Fruit fly (Drosophila melanogaster) whole organism, embryonic: Measurements from ENCODE around the gene Rab8.

Source experiments
- Abd-B ChIP-seq: fragments of 200-800 bp; sonication (Bioruptor generic); optimal IDR thresholded peaks from 2 replicates; lab custom pipeline; 2018; ENCODE audit warnings: missing biosample characterization, mild to moderate bottlenecking, missing genetic modification characterization, moderate library complexity
- Bgb ChIP-seq: fragments of 200-800 bp; sonication (Bioruptor generic); IDR thresholded peaks from 2 replicates; pipeline ENCODE4 v1.3.6; 2022; ENCODE audit warnings: missing biosample characterization, missing genetic modification characterization; ENCODE audit not compliant: partially characterized antibody
- CG10321 ChIP-seq: fragments of 200-800 bp; sonication (Bioruptor generic); IDR thresholded peaks from 2 replicates; pipeline ENCODE4 v1.3.6; 2022; ENCODE audit warnings: missing biosample characterization, missing genetic modification characterization
- CG12071 ChIP-seq: fragments of 200-800 bp; sonication (Bioruptor generic); optimal IDR thresholded peaks from 3 replicates; lab custom pipeline; 2018; ENCODE audit warnings: missing biosample characterization, mild to moderate bottlenecking, missing genetic modification characterization
- CG12155 ChIP-seq: fragments of 200-800 bp; sonication (Bioruptor generic); optimal IDR thresholded peaks from 3 replicates; lab custom pipeline; 2016; ENCODE audit warnings: missing biosample characterization, missing genetic modification characterization
- CG14667 ChIP-seq: fragments of 200-800 bp; sonication (Bioruptor generic); IDR thresholded peaks from 2 replicates; pipeline ENCODE4 v1.3.6; 2022; ENCODE audit warnings: missing biosample characterization, missing genetic modification characterization
- CG1603 ChIP-seq: fragments of 200-800 bp; sonication (Bioruptor generic); optimal IDR thresholded peaks from 2 replicates; lab custom pipeline; 2019; ENCODE audit warnings: missing biosample characterization, mild to moderate bottlenecking, missing genetic modification characterization, moderate library complexity
- CG31388 ChIP-seq: fragments of 200-800 bp; sonication (Bioruptor generic); optimal IDR thresholded peaks from 2 replicates; lab custom pipeline; 2016; ENCODE audit warnings: missing biosample characterization, missing genetic modification characterization
- CG3163 ChIP-seq: fragments of 200-800 bp; sonication (Bioruptor generic); optimal IDR thresholded peaks from 3 replicates; lab custom pipeline; 2016; ENCODE audit warnings: missing biosample characterization, missing genetic modification characterization
- CG32532 ChIP-seq: fragments of 200-800 bp; sonication (Bioruptor generic); IDR thresholded peaks from 2 replicates; pipeline ENCODE4 v1.3.6; 2022; ENCODE audit warnings: missing biosample characterization, missing genetic modification characterization
- CG32767 ChIP-seq: fragments of 200-800 bp; sonication (Bioruptor generic); IDR thresholded peaks from 2 replicates; pipeline ENCODE4 v1.3.6; 2022; ENCODE audit warnings: missing biosample characterization, missing genetic modification characterization
- CG34224 ChIP-seq: fragments of 200-800 bp; sonication (Bioruptor generic); IDR thresholded peaks from 3 replicates; pipeline ENCODE4 v1.3.6; 2022; ENCODE audit warnings: missing biosample characterization, missing genetic modification characterization; ENCODE audit not compliant: partially characterized antibody
- CG34422 ChIP-seq: fragments of 200-800 bp; sonication (Bioruptor generic); IDR thresholded peaks from 3 replicates; pipeline ENCODE4 v1.3.6; 2022; ENCODE audit warnings: missing biosample characterization, missing genetic modification characterization
- CG3847 ChIP-seq: fragments of 200-800 bp; sonication (Bioruptor generic); IDR thresholded peaks from 2 replicates; pipeline ENCODE4 v1.3.6; 2022; ENCODE audit warnings: missing biosample characterization, missing genetic modification characterization
- CG4360 ChIP-seq: fragments of 200-800 bp; sonication (Bioruptor generic); IDR thresholded peaks from 2 replicates; pipeline ENCODE4 v1.3.6; 2022; ENCODE audit warnings: missing biosample characterization, missing genetic modification characterization
- CG4707 ChIP-seq: fragments of 200-800 bp; sonication (Bioruptor generic); optimal IDR thresholded peaks from 2 replicates; lab custom pipeline; 2018; ENCODE audit warnings: missing biosample characterization, mild to moderate bottlenecking, missing genetic modification characterization, moderate library complexity
- CG5245 ChIP-seq: fragments of 200-800 bp; sonication (Bioruptor generic); optimal IDR thresholded peaks from 3 replicates; lab custom pipeline; 2016; ENCODE audit warnings: missing biosample characterization, missing genetic modification characterization
- CG6765 ChIP-seq: fragments of 200-800 bp; sonication (Bioruptor generic); optimal IDR thresholded peaks from 3 replicates; lab custom pipeline; 2017; ENCODE audit warnings: missing biosample characterization, mild to moderate bottlenecking, missing genetic modification characterization
- CG8924 ChIP-seq: fragments of 200-800 bp; optimal IDR thresholded peaks from 3 replicates; lab custom pipeline; 2019; ENCODE audit warnings: missing biosample characterization, mild to moderate bottlenecking, missing genetic modification characterization, moderate library complexity
- CG9727 ChIP-seq: fragments of 200-800 bp; sonication (Bioruptor generic); optimal IDR thresholded peaks from 3 replicates; lab custom pipeline; 2017; ENCODE audit warnings: missing biosample characterization, mild to moderate bottlenecking, missing genetic modification characterization
- CHES-1-like ChIP-seq: fragments of 200-800 bp; sonication (Bioruptor generic); optimal IDR thresholded peaks from 2 replicates; lab custom pipeline; 2016; ENCODE audit warnings: missing biosample characterization, missing genetic modification characterization
- D ChIP-seq, 2 experiments: fragments of 200-800 bp in 1 of 2; fragments of >200 bp in 1 of 2; sonication (Bioruptor generic) in 1 of 2; optimal IDR thresholded peaks; 2 replicates in 1 of 2; 3 replicates in 1 of 2; lab custom pipeline; 2017; ENCODE audit warnings: mild to moderate bottlenecking in 1 of 2, missing biosample characterization in 1 of 2, missing genetic modification characterization in 1 of 2, missing genetic modification reagents in 1 of 2
- Dbx ChIP-seq: fragments of 200-800 bp; sonication (Bioruptor generic); IDR thresholded peaks from 3 replicates; pipeline ENCODE4 v1.3.6; 2022; ENCODE audit warnings: missing biosample characterization, missing genetic modification characterization
- Doc3 ChIP-seq: fragments of 200-800 bp; sonication (Bioruptor generic); IDR thresholded peaks from 3 replicates; pipeline ENCODE4 v1.3.6; 2022; ENCODE audit warnings: missing biosample characterization, missing genetic modification characterization; ENCODE audit not compliant: partially characterized antibody
- Hr78 ChIP-seq, 2 experiments: fragments of 200-800 bp in 1 of 2; fragments of >200 bp in 1 of 2; sonication (Bioruptor generic) in 1 of 2; optimal IDR thresholded peaks; 2 replicates each; lab custom pipeline; 2017 to 2019; ENCODE audit warnings: missing biosample characterization in 2 of 2, missing genetic modification characterization in 2 of 2, mild to moderate bottlenecking in 1 of 2, moderate library complexity in 1 of 2
- Jarid2 ChIP-seq: fragments of 200-800 bp; sonication (Bioruptor generic); optimal IDR thresholded peaks from 3 replicates; lab custom pipeline; 2017; ENCODE audit warnings: mild to moderate bottlenecking, missing biosample characterization, missing genetic modification reagents, missing genetic modification characterization
- Med ChIP-seq: fragments of 200-800 bp; sonication (Bioruptor generic); peaks from one replicate; lab custom pipeline; 2016; ENCODE audit warnings: missing biosample characterization, missing genetic modification characterization, mild to moderate bottlenecking, inconsistent platforms, moderate library complexity
- Pdp1 ChIP-seq, 2 experiments: fragments of 200-800 bp; sonication (Bioruptor generic); optimal IDR thresholded peaks; 3 replicates each; lab custom pipeline; 2016; ENCODE audit warnings: missing biosample characterization in 2 of 2, missing genetic modification characterization in 2 of 2, mild to moderate bottlenecking in 1 of 2, moderate library complexity in 1 of 2
- Rfx ChIP-seq: fragments of 200-800 bp; sonication (Bioruptor generic); IDR thresholded peaks from 2 replicates; pipeline ENCODE4 v1.3.6; 2022; ENCODE audit warnings: missing biosample characterization, missing genetic modification characterization
- Sry-δ ChIP-seq: fragments of 200-800 bp; sonication (Bioruptor generic); optimal IDR thresholded peaks from 2 replicates; lab custom pipeline; 2016; ENCODE audit warnings: missing biosample characterization, missing genetic modification characterization
- amos ChIP-seq: fragments of 200-800 bp; sonication (Bioruptor generic); IDR thresholded peaks from 2 replicates; pipeline ENCODE4 v1.3.6; 2022; ENCODE audit warnings: missing biosample characterization, missing genetic modification characterization; ENCODE audit not compliant: partially characterized antibody
- ash1 ChIP-seq: fragments of 200-800 bp; sonication (Bioruptor generic); optimal IDR thresholded peaks from 2 replicates; lab custom pipeline; 2018; ENCODE audit warnings: missing biosample characterization, mild to moderate bottlenecking, missing genetic modification characterization
- cg ChIP-seq: fragments of 200-800 bp; sonication (Bioruptor generic); optimal IDR thresholded peaks from 3 replicates; lab custom pipeline; 2019; ENCODE audit warnings: missing biosample characterization, mild to moderate bottlenecking, missing genetic modification characterization, moderate library complexity
- crp ChIP-seq, 2 experiments: fragments of 200-800 bp; sonication (Bioruptor generic); optimal IDR thresholded peaks; 2 replicates in 1 of 2; 3 replicates in 1 of 2; lab custom pipeline; 2017; ENCODE audit warnings: missing biosample characterization in 2 of 2, missing genetic modification characterization in 2 of 2, mild to moderate bottlenecking in 1 of 2, moderate library complexity in 1 of 2
- fru ChIP-seq: fragments of >200 bp; optimal IDR thresholded peaks from 2 replicates; lab custom pipeline; 2017
- her ChIP-seq: fragments of 200-800 bp; sonication (Bioruptor generic); optimal IDR thresholded peaks from 2 replicates; lab custom pipeline; 2016; ENCODE audit warnings: missing biosample characterization, missing genetic modification characterization
- insv ChIP-seq, 2 experiments: fragments of 200-800 bp; sonication (Bioruptor generic); optimal IDR thresholded peaks; 3 replicates each; lab custom pipeline; 2016 to 2018; ENCODE audit warnings: missing biosample characterization in 2 of 2, missing genetic modification characterization in 2 of 2
- ken ChIP-seq: fragments of 200-800 bp; sonication (Bioruptor generic); IDR thresholded peaks from 3 replicates; pipeline ENCODE4 v1.3.6; 2022; ENCODE audit warnings: missing biosample characterization, missing genetic modification characterization
- kni ChIP-seq: fragments of 200-800 bp; sonication (Bioruptor generic); optimal IDR thresholded peaks from 3 replicates; lab custom pipeline; 2017; ENCODE audit warnings: mild to moderate bottlenecking, missing biosample characterization, missing genetic modification reagents, missing genetic modification characterization
- lbe ChIP-seq: fragments of 200-800 bp; sonication (Bioruptor generic); optimal IDR thresholded peaks from 2 replicates; lab custom pipeline; 2016; ENCODE audit warnings: missing biosample characterization, mild to moderate bottlenecking, missing genetic modification characterization
- p53 ChIP-seq: fragments of 200-800 bp; sonication (Bioruptor generic); optimal IDR thresholded peaks from 2 replicates; lab custom pipeline; 2016; ENCODE audit warnings: missing biosample characterization, missing genetic modification characterization
- pita ChIP-seq: fragments of 200-800 bp; sonication (Bioruptor generic); optimal IDR thresholded peaks from 2 replicates; lab custom pipeline; 2017; ENCODE audit warnings: missing biosample characterization, mild to moderate bottlenecking, missing genetic modification characterization
- sens-2 ChIP-seq: fragments of 200-800 bp; sonication (Bioruptor generic); IDR thresholded peaks from 2 replicates; pipeline ENCODE4 v1.3.6; 2022; ENCODE audit warnings: missing biosample characterization, missing genetic modification characterization
- sna ChIP-seq: fragments of 200-800 bp; sonication (Bioruptor generic); IDR thresholded peaks from 2 replicates; pipeline ENCODE4 v1.3.6; 2022; ENCODE audit warnings: missing biosample characterization, missing genetic modification characterization; ENCODE audit not compliant: partially characterized antibody
- so ChIP-seq: fragments of 200-800 bp; sonication (Bioruptor generic); IDR thresholded peaks from 3 replicates; pipeline ENCODE4 v1.3.6; 2022; ENCODE audit warnings: missing biosample characterization, missing genetic modification characterization
- stwl ChIP-seq: fragments of 200-800 bp; sonication (Bioruptor generic); optimal IDR thresholded peaks from 3 replicates; lab custom pipeline; 2018; ENCODE audit warnings: missing biosample characterization, mild to moderate bottlenecking, missing genetic modification characterization, moderate library complexity
- twi ChIP-seq: fragments of 200-800 bp; optimal IDR thresholded peaks from 2 replicates; lab custom pipeline; 2019; ENCODE audit warnings: missing biosample characterization, mild to moderate bottlenecking, missing genetic modification characterization, moderate library complexity
- vvl ChIP-seq: fragments of 200-800 bp; sonication (Bioruptor generic); IDR thresholded peaks from 2 replicates; pipeline ENCODE4 v1.3.6; 2022; ENCODE audit warnings: missing biosample characterization, missing genetic modification characterization

Rab8 gene

dm6 chr3L:19895556-19895995, 24.7 kb upstream of the Rab8 start (continued):
- peak in 1 of 2 experiments; percentile 33 for TF ChIP-seq Pdp1 (GFP tag; optimal IDR thresholded peaks at IDR 0.05; lab: Kevin White, UChicago)
- TF ChIP-seq CG32767 (GFP tag; lab: Robert Waterston, UW): peak; percentile 60; the same call in 1 of the 2 replicates
- TF ChIP-seq crp (GFP tag; optimal IDR thresholded peaks at IDR 0.05; lab: Kevin White, UChicago): peak in 1 of 2 experiments; percentile 51
- peak; percentile 71 for TF ChIP-seq kni
- 0 out of 2 replicates have a peak, but pooled peaks have one; percentile 7 for TF ChIP-seq CG3847
- peak; percentile 92 for TF ChIP-seq CG3163 (GFP tag; lab: Kevin White, UChicago)
- TF ChIP-seq CG8924: peak; percentile 47
- peak; percentile 99 for TF ChIP-seq CG4360 (GFP tag; lab: Robert Waterston, UW)
- no peak for TF ChIP-seq stwl (tag; lab: Kevin White, UChicago)
- TF ChIP-seq Rfx: peak; percentile 18; the same call in 1 of the 2 replicates
- peak; percentile 33; the same call in 1 of the 2 replicates for TF ChIP-seq Bgb (GFP tag; lab: Robert Waterston, UW)
- no peak for TF ChIP-seq pita (GFP tag; lab: Kevin White, UChicago)
- no peak for TF ChIP-seq so (GFP tag; lab: Robert Waterston, UW)
- no peak for TF ChIP-seq p53 (GFP tag; lab: Kevin White, UChicago)
- TF ChIP-seq CG4707 (GFP tag; lab: Kevin White, UChicago): no peak
- TF ChIP-seq CG5245: no peak
- TF ChIP-seq CG31388: no peak
- TF ChIP-seq CG6765 (GFP tag; lab: Kevin White, UChicago): no peak
- no peak for TF ChIP-seq CG1603
- TF ChIP-seq CG9727 (GFP tag; lab: Kevin White, UChicago): peak; percentile 27
- TF ChIP-seq cg (GFP tag; lab: Kevin White, UChicago): peak; percentile 91
- peak; percentile 30 for TF ChIP-seq twi
- peak; percentile 39 for TF ChIP-seq her (GFP tag; lab: Kevin White, UChicago)
- no peak for TF ChIP-seq Sry-δ (GFP tag; lab: Kevin White, UChicago)
- TF ChIP-seq fru (lab: Kevin White, UChicago): peak; percentile 10
- peak; percentile 97 for TF ChIP-seq CG10321 (GFP tag; lab: Robert Waterston, UW)
- TF ChIP-seq sens-2: peak; percentile 88
- peak; percentile 25; the same call in 1 of the 3 replicates for TF ChIP-seq Doc3
- no peak for TF ChIP-seq Abd-B (GFP tag; lab: Kevin White, UChicago)
- TF ChIP-seq insv (GFP tag; optimal IDR thresholded peaks at IDR 0.05; lab: Kevin White, UChicago): peak in 1 of 2 experiments; percentile 5
- TF ChIP-seq CHES-1-like (GFP tag; lab: Kevin White, UChicago): peak; percentile 24
- TF ChIP-seq Dbx (GFP tag; lab: Robert Waterston, UW): 0 out of 3 replicates have a peak, but pooled peaks have one; percentile 54
- TF ChIP-seq D (optimal IDR thresholded peaks at IDR 0.05; lab: Kevin White, UChicago): peak; percentile 52
- TF ChIP-seq D (GFP tag; optimal IDR thresholded peaks at IDR 0.05; lab: Kevin White, UChicago): no peak
- TF ChIP-seq CG34224 (GFP tag; lab: Robert Waterston, UW): peak; percentile 56; the same call in 2 of the 3 replicates
- no peak for TF ChIP-seq ken
- TF ChIP-seq CG12155 (GFP tag; lab: Kevin White, UChicago): peak; percentile 61
- no peak for TF ChIP-seq CG14667 (GFP tag; lab: Robert Waterston, UW)
- TF ChIP-seq lbe (GFP tag; lab: Kevin White, UChicago): peak; percentile 14
- no peak for TF ChIP-seq CG12071 (GFP tag; lab: Kevin White, UChicago)
- TF ChIP-seq CG32532 (GFP tag; lab: Robert Waterston, UW): peak; percentile 59; the same call in 1 of the 2 replicates
- peak; percentile 12; the same call in 1 of the 2 replicates for TF ChIP-seq amos (GFP tag; lab: Robert Waterston, UW)
- peak; percentile 24 for TF ChIP-seq Med (GFP tag; lab: Kevin White, UChicago)
- no peak for TF ChIP-seq Jarid2 (GFP tag; lab: Kevin White, UChicago)
- TF ChIP-seq vvl (GFP tag; lab: Robert Waterston, UW): peak; percentile 27; the same call in 1 of the 2 replicates
- TF ChIP-seq CG34422: peak; percentile 73; the same call in 1 of the 3 replicates
- 0 out of 2 replicates have a peak, but pooled peaks have one; percentile 16 for TF ChIP-seq sna
- TF ChIP-seq ash1 (GFP tag; lab: Kevin White, UChicago): peak; percentile 1
- peak in 1 of 2 experiments; percentile 92 for TF ChIP-seq Hr78 (GFP tag; optimal IDR thresholded peaks at IDR 0.05; lab: Kevin White, UChicago)
